Fruit fly (Drosophila melanogaster) whole organism, adult: ENCODE results near the gene Lcp65Ab1.

Experiments used
- CG1620 ChIP-seq: fragments of 200-800 bp; sonication (Bioruptor generic); optimal IDR thresholded peaks from 2 replicates; lab custom pipeline; 2016; ENCODE audit warnings: missing biosample characterization, missing genetic modification characterization
- CG5204 ChIP-seq: fragments of 200-800 bp; sonication (Bioruptor generic); optimal IDR thresholded peaks from 2 replicates; lab custom pipeline; 2016; ENCODE audit warnings: missing biosample characterization, missing genetic modification characterization
- CG7101 ChIP-seq: fragments of 200-800 bp; sonication (Bioruptor generic); optimal IDR thresholded peaks from 2 replicates; lab custom pipeline; 2018; ENCODE audit warnings: missing biosample characterization, mild to moderate bottlenecking, missing genetic modification characterization, moderate library complexity
- cnc ChIP-seq, 2 experiments: fragments of >200 bp; optimal IDR thresholded peaks; 2 replicates each; lab custom pipeline; 2017

- TF ChIP-seq CG7101 (tag; lab: Kevin White, UChicago) (peak; percentile 86), CG5204 (GFP tag; lab: Kevin White, UChicago) (peak; percentile 78), CG1620 (GFP tag; lab: Kevin White, UChicago) (peak; percentile 84), cnc (optimal IDR thresholded peaks at IDR 0.05; lab: Kevin White, UChicago) (no peak)
These were observed 43.6 kb downstream of the Lcp65Ab1 start, which contains the start of the genes Sf3b6 and Tnpo for dm6 chr3L:6192822-6193555.
